Fruit fly (Drosophila melanogaster) whole organism, embryonic: ENCODE data around the gene Rbf2.

ENCODE experiments used
- ATbp ChIP-seq: fragments of 200-800 bp; sonication (Bioruptor generic); optimal IDR thresholded peaks from 2 replicates; lab custom pipeline; 2017; ENCODE audit warnings: missing biosample characterization, mild to moderate bottlenecking, missing genetic modification characterization, missing genetic modification reagents
- Abd-B ChIP-seq: fragments of 200-800 bp; sonication (Bioruptor generic); optimal IDR thresholded peaks from 2 replicates; lab custom pipeline; 2018; ENCODE audit warnings: missing biosample characterization, mild to moderate bottlenecking, missing genetic modification characterization, moderate library complexity
- Blimp-1 ChIP-seq: fragments of 200-800 bp; sonication (Bioruptor generic); optimal IDR thresholded peaks from 3 replicates; lab custom pipeline; 2018; ENCODE audit warnings: missing biosample characterization, missing genetic modification characterization, mild to moderate bottlenecking, moderate library complexity, missing genetic modification reagents
- CG11456 ChIP-seq: fragments of 200-800 bp; sonication (Bioruptor generic); IDR thresholded peaks from 3 replicates; pipeline ENCODE4 v1.3.6; 2022; ENCODE audit warnings: missing biosample characterization, missing genetic modification characterization
- CG11723 ChIP-seq: fragments of 200-800 bp; sonication (Bioruptor generic); optimal IDR thresholded peaks from 2 replicates; lab custom pipeline; 2017; ENCODE audit warnings: missing biosample characterization, mild to moderate bottlenecking, missing genetic modification characterization
- CG12155 ChIP-seq: fragments of 200-800 bp; sonication (Bioruptor generic); optimal IDR thresholded peaks from 3 replicates; lab custom pipeline; 2016; ENCODE audit warnings: missing biosample characterization, missing genetic modification characterization
- CG1529 ChIP-seq: fragments of 200-800 bp; sonication (Bioruptor generic); optimal IDR thresholded peaks from 3 replicates; lab custom pipeline; 2018; ENCODE audit warnings: missing biosample characterization, missing genetic modification characterization
- CG1602 ChIP-seq: fragments of 200-800 bp; sonication (Bioruptor generic); optimal IDR thresholded peaks from 3 replicates; lab custom pipeline; 2016; ENCODE audit warnings: missing biosample characterization, missing genetic modification characterization
- CG16813 ChIP-seq: fragments of 200-800 bp; sonication (Bioruptor generic); IDR thresholded peaks from 3 replicates; pipeline ENCODE4 v1.3.6; 2022; ENCODE audit warnings: missing biosample characterization, missing genetic modification characterization; ENCODE audit not compliant: partially characterized antibody
- CG2129 ChIP-seq: fragments of 200-800 bp; sonication (Bioruptor generic); IDR thresholded peaks from 2 replicates; pipeline ENCODE4 v1.3.6; 2022; ENCODE audit warnings: missing biosample characterization, missing genetic modification characterization; ENCODE audit not compliant: partially characterized antibody
- CG2199 ChIP-seq: fragments of 200-800 bp; sonication (Bioruptor generic); IDR thresholded peaks from 3 replicates; pipeline ENCODE4 v1.3.6; 2022; ENCODE audit warnings: missing biosample characterization, missing genetic modification characterization
- CG2712 ChIP-seq: fragments of 200-800 bp; optimal IDR thresholded peaks from 3 replicates; lab custom pipeline; 2019; ENCODE audit warnings: missing biosample characterization, mild to moderate bottlenecking, missing genetic modification characterization, moderate library complexity
- CG2875 ChIP-seq: fragments of 200-800 bp; sonication (Bioruptor generic); optimal IDR thresholded peaks from 2 replicates; lab custom pipeline; 2017; ENCODE audit warnings: missing biosample characterization, mild to moderate bottlenecking, missing genetic modification characterization, missing genetic modification reagents
- CG31388 ChIP-seq: fragments of 200-800 bp; sonication (Bioruptor generic); optimal IDR thresholded peaks from 2 replicates; lab custom pipeline; 2016; ENCODE audit warnings: missing biosample characterization, missing genetic modification characterization
- CG32532 ChIP-seq: fragments of 200-800 bp; sonication (Bioruptor generic); IDR thresholded peaks from 2 replicates; pipeline ENCODE4 v1.3.6; 2022; ENCODE audit warnings: missing biosample characterization, missing genetic modification characterization
- CG3838 ChIP-seq: fragments of 200-800 bp; sonication (Bioruptor generic); optimal IDR thresholded peaks from 3 replicates; lab custom pipeline; 2016; ENCODE audit warnings: missing biosample characterization, missing genetic modification characterization
- CG42726 ChIP-seq: fragments of 200-800 bp; sonication (Bioruptor generic); IDR thresholded peaks from 2 replicates; pipeline ENCODE4 v1.3.6; 2022; ENCODE audit warnings: missing biosample characterization, missing genetic modification characterization; ENCODE audit not compliant: partially characterized antibody
- CG43689 ChIP-seq: fragments of 200-800 bp; sonication (Bioruptor generic); IDR thresholded peaks from 2 replicates; pipeline ENCODE4 v1.3.6; 2022; ENCODE audit warnings: missing biosample characterization, missing genetic modification characterization
- CG4854 ChIP-seq: fragments of 200-800 bp; sonication (Bioruptor generic); optimal IDR thresholded peaks from 2 replicates; lab custom pipeline; 2016; ENCODE audit warnings: missing biosample characterization, missing genetic modification characterization, inconsistent platforms
- CG7839 ChIP-seq: fragments of 200-800 bp; sonication (Bioruptor generic); optimal IDR thresholded peaks from 3 replicates; lab custom pipeline; 2018; ENCODE audit warnings: missing biosample characterization, mild to moderate bottlenecking, missing genetic modification characterization, moderate library complexity
- CG8478 ChIP-seq: fragments of >200 bp; optimal IDR thresholded peaks from 2 replicates; lab custom pipeline; 2018
- CG9727 ChIP-seq: fragments of 200-800 bp; sonication (Bioruptor generic); optimal IDR thresholded peaks from 3 replicates; lab custom pipeline; 2017; ENCODE audit warnings: missing biosample characterization, mild to moderate bottlenecking, missing genetic modification characterization
- Dip2 ChIP-seq: fragments of 200-800 bp; sonication (Bioruptor generic); IDR thresholded peaks from 2 replicates; pipeline ENCODE4 v1.3.6; 2022; ENCODE audit warnings: missing biosample characterization, missing genetic modification characterization
- Hmx ChIP-seq: fragments of 200-800 bp; sonication (Bioruptor generic); optimal IDR thresholded peaks from 2 replicates; lab custom pipeline; 2016; ENCODE audit warnings: missing biosample characterization, missing genetic modification characterization
- Hr51 ChIP-seq, 2 experiments: fragments of 200-800 bp; sonication (Bioruptor generic); optimal IDR thresholded peaks; 2 replicates in 1 of 2; 3 replicates in 1 of 2; lab custom pipeline; 2016 to 2018; ENCODE audit warnings: missing biosample characterization in 2 of 2, missing genetic modification characterization in 2 of 2, mild to moderate bottlenecking in 1 of 2, moderate library complexity in 1 of 2
- Kr ChIP-seq: fragments of 200-800 bp; sonication (Bioruptor generic); optimal IDR thresholded peaks from 2 replicates; lab custom pipeline; 2017; ENCODE audit warnings: missing biosample characterization, mild to moderate bottlenecking, missing genetic modification characterization
- Mes4 ChIP-seq: fragments of 200-800 bp; sonication (Bioruptor generic); optimal IDR thresholded peaks from 2 replicates; lab custom pipeline; 2016; ENCODE audit warnings: missing biosample characterization, missing genetic modification characterization
- Rx ChIP-seq: fragments of 200-800 bp; sonication (Bioruptor generic); IDR thresholded peaks from 2 replicates; pipeline ENCODE4 v1.3.6; 2022; ENCODE audit warnings: missing biosample characterization, missing genetic modification characterization
- Sin3A ChIP-seq: fragments of >200 bp; optimal IDR thresholded peaks from 2 replicates; lab custom pipeline; 2018
- Xbp1 ChIP-seq: fragments of 200-800 bp; sonication (Bioruptor generic); optimal IDR thresholded peaks from 3 replicates; lab custom pipeline; 2016; ENCODE audit warnings: missing biosample characterization, mild to moderate bottlenecking, missing genetic modification characterization
- ash1 ChIP-seq: fragments of 200-800 bp; sonication (Bioruptor generic); optimal IDR thresholded peaks from 2 replicates; lab custom pipeline; 2018; ENCODE audit warnings: missing biosample characterization, mild to moderate bottlenecking, missing genetic modification characterization
- bcd ChIP-seq: fragments of 200-800 bp; sonication (Bioruptor generic); optimal IDR thresholded peaks from 2 replicates; lab custom pipeline; 2017; ENCODE audit warnings: missing biosample characterization, mild to moderate bottlenecking, missing genetic modification characterization
- chif ChIP-seq, 2 experiments: fragments of 200-800 bp; sonication (Bioruptor generic); optimal IDR thresholded peaks; 3 replicates each; lab custom pipeline; 2016; ENCODE audit warnings: missing biosample characterization in 2 of 2, missing genetic modification characterization in 2 of 2
- crol ChIP-seq: fragments of 200-800 bp; sonication (Bioruptor generic); IDR thresholded peaks from 2 replicates; pipeline ENCODE4 v1.3.6; 2022; ENCODE audit warnings: missing biosample characterization, missing genetic modification characterization
- emc ChIP-seq: fragments of 200-800 bp; sonication (Bioruptor generic); optimal IDR thresholded peaks from 2 replicates; lab custom pipeline; 2016; ENCODE audit warnings: missing biosample characterization, missing genetic modification characterization
- eve ChIP-seq, 2 experiments: fragments of >200 bp; optimal IDR thresholded peaks; 2 replicates each; lab custom pipeline; 2017; ENCODE audit warnings: missing biosample characterization in 2 of 2, missing genetic modification characterization in 2 of 2
- gce ChIP-seq: fragments of 200-800 bp; sonication (Bioruptor generic); IDR thresholded peaks from 3 replicates; pipeline ENCODE4 v1.3.6; 2022; ENCODE audit warnings: missing biosample characterization, missing genetic modification characterization
- gcm ChIP-seq: fragments of 200-800 bp; sonication (Bioruptor generic); optimal IDR thresholded peaks from 2 replicates; lab custom pipeline; 2019; ENCODE audit warnings: missing biosample characterization, mild to moderate bottlenecking, missing genetic modification characterization, moderate library complexity
- kni ChIP-seq: fragments of 200-800 bp; sonication (Bioruptor generic); optimal IDR thresholded peaks from 3 replicates; lab custom pipeline; 2017; ENCODE audit warnings: mild to moderate bottlenecking, missing biosample characterization, missing genetic modification reagents, missing genetic modification characterization
- lov ChIP-seq, 2 experiments: fragments of 200-800 bp in 1 of 2; fragments of >200 bp in 1 of 2; sonication (Bioruptor generic) in 1 of 2; IDR thresholded peaks in 1 of 2; optimal IDR thresholded peaks in 1 of 2; 2 replicates in 1 of 2; 3 replicates in 1 of 2; pipeline versions ENCODE4 v1.3.6 to Lab custom; 2017 to 2022; ENCODE audit warnings: missing biosample characterization in 1 of 2, missing genetic modification characterization in 1 of 2
- nerfin-1 ChIP-seq: fragments of 200-800 bp; sonication (Bioruptor generic); optimal IDR thresholded peaks from 3 replicates; lab custom pipeline; 2019; ENCODE audit warnings: missing biosample characterization, mild to moderate bottlenecking, missing genetic modification characterization, moderate library complexity
- pan ChIP-seq, 4 experiments: fragments of >200 bp in 3 of 4; fragments of 200-800 bp in 1 of 4; sonication (Bioruptor generic) in 1 of 4; optimal IDR thresholded peaks in 3 of 4; IDR thresholded peaks in 1 of 4; 2 replicates each; pipeline versions ENCODE4 v1.3.6 to Lab custom; 2017 to 2022; ENCODE audit warnings: missing biosample characterization in 2 of 4, missing genetic modification characterization in 2 of 4, mixed read lengths in 1 of 4
- pfk ChIP-seq: fragments of 200-800 bp; sonication (Bioruptor generic); optimal IDR thresholded peaks from 2 replicates; lab custom pipeline; 2018; ENCODE audit warnings: missing biosample characterization, mild to moderate bottlenecking, missing genetic modification characterization, moderate library complexity
- pita ChIP-seq: fragments of 200-800 bp; sonication (Bioruptor generic); optimal IDR thresholded peaks from 2 replicates; lab custom pipeline; 2017; ENCODE audit warnings: missing biosample characterization, mild to moderate bottlenecking, missing genetic modification characterization
- scrt ChIP-seq: fragments of 200-800 bp; sonication (Bioruptor generic); optimal IDR thresholded peaks from 2 replicates; lab custom pipeline; 2018; ENCODE audit warnings: missing biosample characterization, mild to moderate bottlenecking, missing genetic modification characterization, moderate library complexity
- sna ChIP-seq: fragments of 200-800 bp; sonication (Bioruptor generic); IDR thresholded peaks from 2 replicates; pipeline ENCODE4 v1.3.6; 2022; ENCODE audit warnings: missing biosample characterization, missing genetic modification characterization; ENCODE audit not compliant: partially characterized antibody
- sqz ChIP-seq: fragments of 200-800 bp; sonication (Bioruptor generic); optimal IDR thresholded peaks from 3 replicates; lab custom pipeline; 2018; ENCODE audit warnings: missing biosample characterization, mild to moderate bottlenecking, missing genetic modification characterization
- tll ChIP-seq, 2 experiments: fragments of 200-800 bp in 1 of 2; fragments of >200 bp in 1 of 2; sonication (Bioruptor generic) in 1 of 2; optimal IDR thresholded peaks; 2 replicates each; lab custom pipeline; 2017 to 2019; ENCODE audit warnings: missing biosample characterization in 2 of 2, missing genetic modification characterization in 2 of 2, mild to moderate bottlenecking in 1 of 2, moderate library complexity in 1 of 2
- wdn ChIP-seq: fragments of 200-800 bp; sonication (Bioruptor generic); IDR thresholded peaks from 2 replicates; pipeline ENCODE4 v1.3.6; 2022; ENCODE audit warnings: missing biosample characterization, missing genetic modification characterization

The Rbf2 gene

dm6 chr3R:15983541-15984229 is 18.4 kb downstream of the Rbf2 start (continued):
- TF ChIP-seq Mes4 (GFP tag; lab: Kevin White, UChicago): peak; percentile 7
- no peak for TF ChIP-seq CG16813 (GFP tag; lab: Robert Waterston, UW)
- TF ChIP-seq CG2875 (GFP tag; lab: Kevin White, UChicago): peak; percentile 54
- no peak for TF ChIP-seq crol (GFP tag; lab: Robert Waterston, UW)
- no peak for TF ChIP-seq CG12155 (GFP tag; lab: Kevin White, UChicago)
- no peak for TF ChIP-seq CG2129 (GFP tag; lab: Robert Waterston, UW)
- no peak for TF ChIP-seq Hmx
- no peak for TF ChIP-seq Kr
- TF ChIP-seq emc (GFP tag; lab: Kevin White, UChicago): no peak
- no peak for TF ChIP-seq Xbp1
- TF ChIP-seq Hr51 (GFP tag; optimal IDR thresholded peaks at IDR 0.05; lab: Kevin White, UChicago): no peak
- TF ChIP-seq gcm: peak; percentile 49
- no peak for TF ChIP-seq CG11723
- TF ChIP-seq CG2199: no peak
- no peak for TF ChIP-seq bcd (GFP tag; lab: Kevin White, UChicago)
- no peak for TF ChIP-seq scrt (GFP tag; lab: Kevin White, UChicago)
- TF ChIP-seq CG7839: peak; percentile 1
- TF ChIP-seq CG42726 (GFP tag; lab: Robert Waterston, UW): no peak
- TF ChIP-seq wdn (GFP tag; lab: Robert Waterston, UW): no peak
- TF ChIP-seq Abd-B (GFP tag; lab: Kevin White, UChicago): no peak
- no peak for TF ChIP-seq CG43689 (GFP tag; lab: Robert Waterston, UW)
- TF ChIP-seq CG1529 (GFP tag; lab: Kevin White, UChicago): peak; percentile 37
- TF ChIP-seq gce: 0 out of 3 replicates have a peak, but pooled peaks have one; percentile 39
- no peak for TF ChIP-seq pan (optimal IDR thresholded peaks at IDR 0.05; lab: Kevin White, UChicago)
- no peak for TF ChIP-seq pan (GFP tag; optimal IDR thresholded peaks at IDR 0.05 in 1 of 2, IDR thresholded peaks at IDR 0.05 in 1 of 2)
- no peak for TF ChIP-seq lov (optimal IDR thresholded peaks at IDR 0.05; lab: Kevin White, UChicago)
- no peak for TF ChIP-seq lov (GFP tag; IDR thresholded peaks at IDR 0.05; lab: Robert Waterston, UW)
- TF ChIP-seq CG31388 (GFP tag; lab: Kevin White, UChicago): no peak
- no peak for TF ChIP-seq pita (GFP tag; lab: Kevin White, UChicago)
- TF ChIP-seq Dip2 (GFP tag; lab: Robert Waterston, UW): no peak
- TF ChIP-seq chif (GFP tag; optimal IDR thresholded peaks at IDR 0.05; lab: Kevin White, UChicago): no peak
- no peak for TF ChIP-seq CG1602 (GFP tag; lab: Kevin White, UChicago)
- no peak for TF ChIP-seq sna (GFP tag; lab: Robert Waterston, UW)
- no peak for TF ChIP-seq CG3838
- no peak for TF ChIP-seq CG8478
- TF ChIP-seq Rx: no peak
- TF ChIP-seq CG4854 (GFP tag; lab: Kevin White, UChicago): no peak
- TF ChIP-seq Blimp-1 (GFP tag; lab: Kevin White, UChicago): peak; percentile 62
- TF ChIP-seq CG9727 (GFP tag; lab: Kevin White, UChicago): peak; percentile 22
- TF ChIP-seq Sin3A: no peak
- TF ChIP-seq CG2712 (tag; lab: Kevin White, UChicago): peak; percentile 55
- TF ChIP-seq tll (GFP tag; optimal IDR thresholded peaks at IDR 0.05; lab: Kevin White, UChicago): no peak
- TF ChIP-seq eve (GFP tag; optimal IDR thresholded peaks at IDR 0.05; lab: Kevin White, UChicago): no peak
- no peak for TF ChIP-seq pfk (GFP tag; lab: Kevin White, UChicago)
- TF ChIP-seq CG11456 (GFP tag; lab: Robert Waterston, UW): no peak
- no peak for TF ChIP-seq CG32532 (GFP tag; lab: Robert Waterston, UW)
- TF ChIP-seq ash1 (GFP tag; lab: Kevin White, UChicago): no peak
- TF ChIP-seq sqz (GFP tag; lab: Kevin White, UChicago): no peak
- peak; percentile 24 for TF ChIP-seq nerfin-1 (tag; lab: Kevin White, UChicago)
- peak; percentile 38 for TF ChIP-seq kni (GFP tag; lab: Kevin White, UChicago)
- peak; percentile 66 for TF ChIP-seq ATbp (GFP tag; lab: Kevin White, UChicago)
